Worm (Caenorhabditis elegans) whole organism, dauer: ENCODE measurements around the gene sra-7.

Experiments
- unc-62 ChIP-seq: sonication (generic microtip); optimal IDR thresholded peaks from 2 replicates; lab custom pipeline; 2017; ENCODE audit warnings: missing biosample characterization, missing genetic modification reagents, missing genetic modification characterization

sra-7 gene

DNA sequence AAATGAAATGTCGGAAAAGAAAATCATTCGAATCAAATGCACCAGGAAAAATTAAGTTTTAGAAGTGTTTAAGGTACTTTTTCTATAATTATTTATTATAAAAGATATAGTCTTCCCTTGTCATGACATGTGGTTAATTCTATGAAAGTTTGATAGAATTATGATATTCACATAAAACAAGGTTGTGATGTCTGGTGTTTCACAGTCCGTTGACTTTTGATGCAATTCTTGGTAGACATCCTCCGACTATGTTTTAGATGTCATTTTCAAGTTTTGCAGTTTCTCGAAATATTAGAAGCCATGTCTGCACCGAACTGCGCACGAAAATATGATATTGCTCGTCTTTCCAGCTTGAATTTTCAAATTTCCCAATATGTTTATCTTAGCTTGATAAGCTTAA is at the start of gene sra-7:
TSS of gene sra-7 (plus strand) at position 301 of the 400 bp plus-strand sequence.
- TF ChIP-seq unc-62 (GFP tag; lab: Kevin White, UChicago): no peak

DNA sequence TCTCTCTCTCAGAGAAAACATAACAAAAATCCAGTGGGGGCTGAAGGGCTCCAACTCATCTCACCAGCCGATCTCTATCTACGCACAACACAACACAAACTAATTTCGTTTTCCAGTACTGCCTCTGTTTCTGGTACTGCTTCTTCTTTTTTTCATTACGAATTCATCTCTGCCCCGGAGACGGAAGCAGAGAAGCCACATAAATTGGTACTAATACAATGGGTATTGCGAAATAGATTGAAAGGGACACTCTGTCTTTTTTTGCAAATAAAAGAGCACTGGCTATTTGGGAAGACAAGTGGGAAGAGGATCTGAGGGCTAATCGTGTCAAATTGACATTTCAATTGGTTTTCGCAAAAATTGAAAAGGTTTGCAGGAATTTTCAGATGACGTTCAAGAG is 47.2 kb upstream of the sra-7 start:
- TF ChIP-seq unc-62 (GFP tag; lab: Kevin White, UChicago): no peak

DNA sequence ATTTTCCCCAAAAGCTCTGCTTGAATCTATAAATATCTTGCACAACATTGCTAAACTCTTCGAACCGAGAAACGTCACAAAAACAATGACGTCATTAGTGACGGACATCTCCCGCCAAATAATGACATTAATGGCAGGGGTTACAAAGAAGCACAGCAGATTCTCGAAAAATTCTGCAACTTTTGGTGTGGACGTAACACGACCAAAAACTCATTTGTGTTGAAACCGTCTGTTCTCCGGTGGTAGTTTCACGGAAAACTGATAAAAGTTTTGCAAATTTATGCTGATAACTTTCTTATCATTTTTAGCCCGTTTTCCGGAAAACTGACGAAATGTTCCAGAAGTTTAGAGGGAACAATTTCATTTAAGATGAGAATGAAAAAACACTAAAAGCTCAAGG is 45.9 kb upstream of the sra-7 start:
- TF ChIP-seq unc-62 (GFP tag; lab: Kevin White, UChicago): no peak

DNA sequence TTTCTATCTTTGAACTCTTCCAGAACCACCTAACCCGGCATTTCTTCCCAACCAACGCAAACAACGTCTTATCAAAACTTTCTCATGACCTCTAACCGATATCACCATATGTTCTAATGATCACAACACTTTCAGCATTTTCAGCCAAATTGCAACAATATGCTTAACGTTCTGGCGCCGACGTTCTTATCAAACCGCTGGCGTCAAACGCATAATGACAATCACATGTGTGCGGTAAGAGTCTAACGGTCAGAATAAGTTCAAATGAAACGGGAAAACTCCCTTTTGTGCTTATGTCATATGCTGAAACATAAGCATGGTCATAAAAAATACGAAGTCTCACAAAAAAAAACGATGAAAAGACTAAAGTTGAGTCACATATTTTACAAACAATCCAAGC is 43.6 kb upstream of the sra-7 start:
- no peak for TF ChIP-seq unc-62 (GFP tag; lab: Kevin White, UChicago)

DNA sequence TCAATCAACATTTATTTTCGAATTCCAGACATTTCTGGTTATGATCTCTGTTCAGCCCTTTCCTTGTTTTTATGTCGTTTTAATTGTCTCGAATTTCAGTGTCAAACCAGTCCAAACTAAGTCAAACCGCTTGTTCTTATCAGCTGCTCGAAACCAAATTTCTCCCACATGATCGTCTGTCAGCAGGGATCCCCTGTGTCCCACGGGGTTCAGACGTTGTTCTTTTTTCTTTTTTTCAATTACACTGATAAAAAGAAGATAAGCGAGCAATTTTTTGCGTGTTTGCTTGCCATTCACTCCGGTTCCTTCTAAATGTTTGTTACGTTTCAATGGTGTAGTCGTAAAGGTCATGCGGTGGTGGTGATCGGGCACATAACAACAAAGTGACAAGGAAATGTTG is 42.5 kb upstream of the sra-7 start:
- no peak for TF ChIP-seq unc-62 (GFP tag; lab: Kevin White, UChicago)

DNA sequence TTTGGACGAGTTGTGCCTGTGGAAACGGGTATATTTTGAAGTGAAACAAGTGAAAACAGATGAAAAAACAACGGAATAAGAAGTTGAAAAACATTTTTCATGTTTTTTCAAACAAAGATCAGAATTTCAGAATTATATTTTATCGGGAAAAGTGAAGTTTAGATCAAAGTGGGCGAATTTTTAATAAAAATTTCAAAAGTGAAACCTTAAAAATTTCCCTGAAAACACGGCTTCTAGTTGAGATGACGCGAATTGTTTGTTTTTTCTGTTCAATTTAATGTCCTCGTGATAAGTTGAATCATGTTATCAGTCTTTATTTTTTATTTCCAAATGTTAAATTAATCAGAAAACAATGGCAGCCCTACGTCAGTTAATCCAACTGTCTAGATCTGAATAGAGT is 37.3 kb upstream of the sra-7 start, which contains the start of gene gcy-3:
TSS of gene gcy-3 (minus strand) at position 101 of the 400 bp plus-strand sequence.
- no peak for TF ChIP-seq unc-62 (GFP tag; lab: Kevin White, UChicago)

DNA sequence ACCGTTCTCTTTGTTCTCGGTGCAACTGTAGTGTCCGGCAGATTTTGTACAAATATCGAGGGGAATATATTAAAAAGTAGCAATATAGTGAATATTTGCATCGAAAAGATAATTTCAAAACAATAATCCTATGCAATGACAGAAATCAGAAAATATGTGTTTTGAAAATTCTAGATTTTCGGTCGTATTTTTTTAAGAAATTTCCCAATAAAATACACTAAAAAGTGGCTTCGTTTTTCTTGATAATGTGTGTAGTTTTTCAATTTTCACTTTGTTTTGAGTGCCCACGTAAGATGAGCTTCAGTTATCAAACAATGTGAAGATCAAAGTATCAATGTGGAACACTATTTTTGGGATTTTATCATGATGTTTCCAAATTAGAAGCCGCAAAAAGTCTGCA is 27.6 kb upstream of the sra-7 start, which contains the start of gene gcy-1:
TSS of gene gcy-1 (minus strand) at position 101 of the 400 bp plus-strand sequence.
- TF ChIP-seq unc-62 (GFP tag; lab: Kevin White, UChicago): no peak

DNA sequence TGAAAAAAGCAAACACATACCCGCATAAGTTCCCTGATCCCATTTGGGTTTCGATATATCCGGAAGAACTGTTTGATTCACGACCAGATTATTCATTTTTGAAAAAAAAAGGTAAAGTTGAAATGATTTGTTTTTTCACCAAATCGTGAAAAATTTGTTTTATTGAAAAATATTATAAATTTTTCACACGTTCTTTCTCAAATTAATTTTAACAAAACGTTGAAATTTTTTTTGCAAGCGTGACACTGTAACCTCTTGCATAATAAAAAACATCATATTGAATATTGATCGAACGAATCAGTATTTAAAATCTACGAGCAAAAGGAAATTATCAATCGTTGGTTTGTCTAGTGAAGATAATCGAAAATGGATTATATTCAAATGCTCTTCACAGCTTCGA is 25.7 kb upstream of the sra-7 start, which contains the start of the genes sfxn-1.1 and AH6.3:
TSS of gene sfxn-1.1 (minus strand) at position 101 of the 400 bp plus-strand sequence.
TSS of gene AH6.3 (plus strand) at position 275 of the 400 bp plus-strand sequence.
- TF ChIP-seq unc-62 (GFP tag; lab: Kevin White, UChicago): no peak

DNA sequence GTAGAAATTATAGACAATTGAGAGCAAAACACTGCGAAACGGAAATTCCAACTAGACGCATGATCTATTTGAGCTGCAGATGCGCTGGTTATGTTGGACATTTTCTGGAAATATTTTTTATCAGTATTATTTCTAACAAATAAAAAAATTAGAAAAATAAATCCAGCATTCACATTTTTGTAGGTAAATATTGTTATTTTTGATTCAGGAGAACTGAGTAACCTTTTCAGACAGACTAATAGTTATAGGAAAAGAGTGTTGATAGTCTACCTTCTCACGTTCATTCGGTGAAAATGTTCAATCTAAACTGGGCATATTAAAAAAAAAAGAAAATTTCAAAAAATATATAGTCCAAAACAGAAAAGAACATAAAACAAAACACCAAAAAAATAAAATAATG is 22.9 kb upstream of the sra-7 start, which contains the start of gene sra-1:
TSS of gene sra-1 (minus strand) at position 101 of the 400 bp plus-strand sequence.
- TF ChIP-seq unc-62 (GFP tag; lab: Kevin White, UChicago): no peak

DNA sequence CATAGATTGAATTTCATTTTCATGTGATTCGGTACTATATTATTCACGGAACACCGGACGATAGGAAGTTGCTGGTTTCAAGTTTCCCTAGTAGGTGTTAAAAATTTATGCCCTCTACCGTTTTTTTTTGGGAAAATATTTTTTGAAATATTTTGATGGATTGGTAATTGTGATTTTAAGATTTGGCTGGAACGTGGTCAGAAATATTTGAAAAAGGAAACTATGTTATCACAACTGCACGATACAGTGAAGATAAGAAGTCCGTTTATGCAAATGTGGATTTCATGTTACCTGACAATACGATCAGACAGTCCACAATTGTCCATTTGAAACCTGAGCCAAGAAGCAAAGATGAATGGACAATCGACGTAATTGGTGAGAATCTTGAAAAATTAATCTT is 21.5 kb upstream of the sra-7 start, which contains the start of gene AH6.17:
TSS of gene AH6.17 (plus strand) at position 185 of the 400 bp plus-strand sequence.
- no peak for TF ChIP-seq unc-62 (GFP tag; lab: Kevin White, UChicago)

DNA sequence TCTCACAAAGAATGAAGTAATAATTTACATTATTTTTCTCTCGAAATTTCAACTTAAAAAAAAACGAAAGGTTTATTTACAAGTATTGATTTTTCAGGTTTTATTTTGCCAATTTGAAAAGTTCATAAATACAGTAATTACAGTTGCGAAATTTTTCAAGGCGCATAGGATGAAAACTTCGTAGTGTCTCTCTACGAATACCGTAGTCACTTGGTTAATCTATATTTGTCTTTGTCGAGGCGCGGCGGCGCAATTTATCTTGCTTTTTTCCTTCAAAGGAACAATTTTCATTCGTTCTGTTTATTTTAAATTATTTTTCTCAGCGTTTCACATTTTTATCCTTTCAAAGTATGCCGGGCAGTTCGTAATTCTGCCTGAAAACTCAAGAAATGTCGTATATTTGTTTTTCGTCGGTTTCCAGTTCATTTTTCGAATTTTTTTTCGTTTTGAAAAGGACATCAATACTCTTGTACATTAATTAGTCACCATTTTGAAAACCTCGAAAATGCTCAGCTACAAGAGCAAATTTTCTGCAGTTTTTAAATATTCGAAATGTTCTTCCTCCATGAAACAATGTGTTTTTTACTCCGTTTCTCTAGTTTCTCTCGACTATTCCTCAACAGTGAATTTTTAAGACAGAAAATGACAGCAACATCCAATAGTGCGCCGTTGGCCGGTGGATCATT is 20.8 kb upstream of the sra-7 start, which contains the start of gene mex-6:
TSS of gene mex-6 (plus strand) at position 636 of the 686 bp plus-strand sequence.
- TF ChIP-seq unc-62 (GFP tag; lab: Kevin White, UChicago): no peak

DNA sequence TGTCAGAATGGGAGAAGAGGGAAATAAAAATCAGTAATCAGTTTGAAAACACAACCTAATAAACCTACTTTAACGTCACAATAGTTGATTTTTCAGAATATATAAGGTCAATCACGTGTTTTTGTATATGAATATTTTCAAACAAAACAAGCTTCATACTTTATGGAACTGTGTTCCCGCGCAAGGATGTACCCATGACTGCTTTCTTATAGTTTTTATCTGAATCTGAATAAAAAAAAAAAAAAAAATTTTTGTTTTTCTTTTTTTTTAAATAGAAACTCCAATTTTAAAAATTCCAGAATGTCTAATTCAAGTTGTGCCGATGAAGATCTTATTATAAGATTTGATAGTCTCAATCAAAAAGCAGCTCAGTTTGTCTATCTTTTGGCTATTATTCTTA is 16.0 kb upstream of the sra-7 start, which contains the start of gene sra-2:
TSS of gene sra-2 (plus strand) at position 301 of the 400 bp plus-strand sequence.
- no peak for TF ChIP-seq unc-62 (GFP tag; lab: Kevin White, UChicago)

DNA sequence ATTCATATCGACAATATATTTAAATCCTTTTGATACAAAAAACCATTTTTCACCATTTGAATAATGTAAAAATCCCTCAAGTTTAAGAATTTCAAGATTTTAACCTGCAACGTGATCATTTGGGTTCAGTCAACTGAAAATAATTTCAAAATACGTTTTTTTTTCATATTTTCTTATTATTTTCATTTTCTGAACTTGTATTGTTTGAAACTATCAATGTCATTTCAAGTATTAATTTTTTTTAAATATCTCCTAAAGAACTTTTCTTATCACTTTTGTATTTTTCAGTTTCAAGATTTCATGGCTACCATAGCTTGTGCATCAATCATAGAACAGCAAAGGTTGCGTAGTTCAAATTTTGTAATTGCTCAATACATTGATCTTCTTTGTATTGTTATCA is 12.5 kb upstream of the sra-7 start, which contains the start of gene sra-9:
TSS of gene sra-9 (plus strand) at position 301 of the 400 bp plus-strand sequence.
- no peak for TF ChIP-seq unc-62 (GFP tag; lab: Kevin White, UChicago)

DNA sequence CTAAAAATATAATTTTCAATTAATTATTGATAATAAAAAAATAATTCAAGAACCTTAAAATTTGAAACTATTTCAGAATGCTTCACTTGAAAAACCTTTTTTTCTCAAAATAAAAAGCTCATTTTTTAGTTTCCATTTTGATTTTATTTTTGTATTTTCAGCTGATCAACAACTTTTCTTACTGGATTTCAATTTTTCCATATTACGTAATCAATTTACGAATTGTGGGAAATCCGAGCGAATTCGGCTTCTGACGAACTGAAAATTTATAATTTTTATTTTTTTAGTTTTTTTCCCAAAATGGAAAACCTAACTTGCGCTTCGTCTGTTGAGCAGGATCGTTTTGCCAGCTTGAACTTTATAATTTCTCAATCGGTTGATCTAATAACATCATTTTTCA is 7.1 kb upstream of the sra-7 start, which contains the start of gene sra-8:
TSS of gene sra-8 (plus strand) at position 301 of the 400 bp plus-strand sequence.
- TF ChIP-seq unc-62 (GFP tag; lab: Kevin White, UChicago): no peak

DNA sequence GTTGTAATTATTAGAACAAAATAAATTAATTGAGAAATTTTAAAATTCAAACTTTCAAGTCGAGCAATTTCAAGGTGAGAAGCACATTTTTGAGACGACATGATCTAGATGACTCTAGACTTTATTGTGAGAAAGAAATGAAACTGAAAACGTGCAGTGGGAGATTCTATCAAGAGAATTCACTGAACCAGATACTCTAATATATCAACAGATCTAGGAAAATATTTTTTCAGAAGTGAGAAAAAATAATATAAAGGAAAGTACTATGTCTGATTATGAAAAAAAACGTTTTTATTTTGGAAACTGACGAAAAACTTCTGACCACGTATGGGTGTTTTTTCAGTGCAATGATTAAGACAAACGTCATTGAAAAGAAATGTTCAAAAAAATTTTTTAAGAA is 3.8 kb upstream of the sra-7 start, which contains the start of gene sra-3:
TSS of gene sra-3 (minus strand) at position 101 of the 400 bp plus-strand sequence.
- no peak for TF ChIP-seq unc-62 (GFP tag; lab: Kevin White, UChicago)

DNA sequence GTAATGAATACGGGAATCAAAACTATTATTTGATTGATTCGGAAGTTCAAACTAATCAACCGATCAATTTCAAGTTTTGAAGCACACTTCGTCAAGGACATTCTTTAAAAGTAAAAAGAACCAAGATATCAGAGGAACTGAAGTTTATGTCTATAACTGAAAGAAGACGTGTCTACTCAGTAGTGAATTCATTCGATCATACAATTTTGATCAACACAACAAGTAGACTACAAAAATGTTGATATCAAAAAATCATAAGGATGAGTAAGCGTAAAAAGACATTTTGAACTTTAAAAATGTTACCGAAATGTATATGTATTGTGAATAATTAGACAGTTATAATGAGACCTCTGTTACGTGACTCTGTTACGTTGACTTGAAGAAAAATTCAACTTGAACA is 1.7 kb upstream of the sra-7 start, which contains the start of gene sra-4:
TSS of gene sra-4 (minus strand) at position 101 of the 400 bp plus-strand sequence.
- no peak for TF ChIP-seq unc-62 (GFP tag; lab: Kevin White, UChicago)
